In genomic region chr2L:7596862-7597261, dm6 we compare ENCODE assay signal across 1 fruit fly cellular context.
TF ChIP-seq lines count a peak whose summit lies in the region.

No protein-coding gene starts in this region.

TF ChIP-seq in whole organism, embryonic, 481 proteins besides CTCF, POLR2A, EP300 and RAD21 (continued from another document and continues in another):
- TF ChIP-seq CG10565 (GFP tag; optimal IDR thresholded peaks at IDR 0.05; lab: Kevin White, UChicago) (peak; percentile 75), inv (GFP tag; IDR thresholded peaks at IDR 0.05; lab: Robert Waterston, UW; ENCODE audit: partially characterized antibody) (no peak), CG30020 (tag; optimal IDR thresholded peaks at IDR 0.05; lab: Kevin White, UChicago) (peak; percentile 52), wor (GFP tag; IDR thresholded peaks at IDR 0.05; lab: Robert Waterston, UW) (peak; percentile 85), CG18764 (GFP tag; optimal IDR thresholded peaks at IDR 0.05; lab: Kevin White, UChicago) (peak; percentile 74), CG4282 (GFP tag; optimal IDR thresholded peaks at IDR 0.05; lab: Kevin White, UChicago) (peak; percentile 48), Opbp (GFP tag; IDR thresholded peaks at IDR 0.05; lab: Robert Waterston, UW; ENCODE audit: partially characterized antibody) (no peak), CG10654 (GFP tag; optimal IDR thresholded peaks at IDR 0.05; lab: Kevin White, UChicago) (peak; percentile 76), CG5180 (GFP tag; optimal IDR thresholded peaks at IDR 0.05; lab: Kevin White, UChicago) (peak; percentile 67), unc-4 (GFP tag; IDR thresholded peaks at IDR 0.05; lab: Robert Waterston, UW; ENCODE audit: partially characterized antibody) (no peak), NfI (GFP tag; optimal IDR thresholded peaks at IDR 0.05; lab: Kevin White, UChicago) (peak; percentile 52), Bgb (GFP tag; IDR thresholded peaks at IDR 0.05; lab: Robert Waterston, UW; ENCODE audit: partially characterized antibody) (no peak), CG18262 (tag; optimal IDR thresholded peaks at IDR 0.05; lab: Kevin White, UChicago) (peak; percentile 92), CG4617 (GFP tag; optimal IDR thresholded peaks at IDR 0.05; lab: Kevin White, UChicago; ENCODE audit: borderline replicate concordance) (peak; percentile 24), hb (GFP tag; IDR thresholded peaks at IDR 0.05; lab: Robert Waterston, UW; ENCODE audit: partially characterized antibody) (no peak), salm (tag; optimal IDR thresholded peaks at IDR 0.05; lab: Kevin White, UChicago) (peak; percentile 73), Tbp (GFP tag; optimal IDR thresholded peaks at IDR 0.05; lab: Kevin White, UChicago) (no peak), odd (GFP tag; optimal IDR thresholded peaks at IDR 0.05; lab: Kevin White, UChicago) (peak; percentile 66), E2f2 (GFP tag; IDR thresholded peaks at IDR 0.05; lab: Robert Waterston, UW) (peak; percentile 63), stwl (tag; optimal IDR thresholded peaks at IDR 0.05; lab: Kevin White, UChicago) (peak; percentile 43), CG1603 (tag; optimal IDR thresholded peaks at IDR 0.05; lab: Kevin White, UChicago) (peak; percentile 92), CG10543 (GFP tag; optimal IDR thresholded peaks at IDR 0.05; lab: Kevin White, UChicago) (peak; percentile 5), da (GFP tag; optimal IDR thresholded peaks at IDR 0.05; lab: Kevin White, UChicago) (no peak), jigr1 (GFP tag; IDR thresholded peaks at IDR 0.05; lab: Robert Waterston, UW) (no peak), CG12155 (GFP tag; optimal IDR thresholded peaks at IDR 0.05; lab: Kevin White, UChicago) (peak; percentile 60), eve (GFP tag; optimal IDR thresholded peaks at IDR 0.05; lab: Kevin White, UChicago) (peak; percentile 32 to 96), Usf (GFP tag; optimal IDR thresholded peaks at IDR 0.05; lab: Kevin White, UChicago) (peak; percentile 46), mirr (GFP tag; optimal IDR thresholded peaks at IDR 0.05; lab: Kevin White, UChicago) (no peak), CG15011 (GFP tag; optimal IDR thresholded peaks at IDR 0.05; lab: Kevin White, UChicago) (peak; percentile 38), Hr78 (GFP tag; optimal IDR thresholded peaks at IDR 0.05; lab: Kevin White, UChicago) (peak in 1 of 2 experiments; percentile 86), nom (GFP tag; optimal IDR thresholded peaks at IDR 0.05; lab: Kevin White, UChicago) (no peak), Hr39 (optimal IDR thresholded peaks at IDR 0.05; lab: Kevin White, UChicago) (no peak), Sry-β (GFP tag; optimal IDR thresholded peaks at IDR 0.05; lab: Kevin White, UChicago) (peak; percentile 2), CG2678 (tag; optimal IDR thresholded peaks at IDR 0.05; lab: Kevin White, UChicago) (peak; percentile 86), Vsx1 (GFP tag; optimal IDR thresholded peaks at IDR 0.05; lab: Kevin White, UChicago) (peak; percentile 70), CG17612 (GFP tag; IDR thresholded peaks at IDR 0.05; lab: Robert Waterston, UW) (peak; percentile 19; the same call in 1 of the 2 replicates), CG9797 (GFP tag; optimal IDR thresholded peaks at IDR 0.05; lab: Kevin White, UChicago) (peak; percentile 1), Drgx (GFP tag; IDR thresholded peaks at IDR 0.05; lab: Robert Waterston, UW) (peak; percentile 47), CG3726 (GFP tag; IDR thresholded peaks at IDR 0.05; lab: Robert Waterston, UW) (peak; percentile 70; the same call in 2 of the 3 replicates), Six4 (GFP tag; optimal IDR thresholded peaks at IDR 0.05; lab: Kevin White, UChicago) (peak; percentile 81), nau (GFP tag; optimal IDR thresholded peaks at IDR 0.05; lab: Kevin White, UChicago) (peak; percentile 68), gcm2 (GFP tag; optimal IDR thresholded peaks at IDR 0.05; lab: Kevin White, UChicago) (peak; percentile 84), Deaf1 (tag; optimal IDR thresholded peaks at IDR 0.05; lab: Kevin White, UChicago) (peak; percentile 23), CG8359 (GFP tag; optimal IDR thresholded peaks at IDR 0.05; lab: Kevin White, UChicago; ENCODE audit: borderline replicate concordance) (peak; percentile 85), CG13287 (GFP tag; IDR thresholded peaks at IDR 0.05; lab: Robert Waterston, UW; ENCODE audit: partially characterized antibody) (no peak), dm (GFP tag; optimal IDR thresholded peaks at IDR 0.05; lab: Kevin White, UChicago) (peak; percentile 50), kay (GFP tag; optimal IDR thresholded peaks at IDR 0.05; lab: Kevin White, UChicago) (peak; percentile 49), Xrp1 (GFP tag; IDR thresholded peaks at IDR 0.05; lab: Robert Waterston, UW) (peak; percentile 96), Lhr (GFP tag; optimal IDR thresholded peaks at IDR 0.05; lab: Kevin White, UChicago) (peak; percentile 80), CG34224 (GFP tag; IDR thresholded peaks at IDR 0.05; lab: Robert Waterston, UW; ENCODE audit: partially characterized antibody) (no peak), CG8388 (GFP tag; optimal IDR thresholded peaks at IDR 0.05; lab: Kevin White, UChicago) (peak; percentile 88), tup (GFP tag; optimal IDR thresholded peaks at IDR 0.05; lab: Kevin White, UChicago) (peak; percentile 82), D19B (GFP tag; optimal IDR thresholded peaks at IDR 0.05; lab: Kevin White, UChicago) (no peak), usp (GFP tag; optimal IDR thresholded peaks at IDR 0.05; lab: Kevin White, UChicago) (no peak), Dip2 (GFP tag; IDR thresholded peaks at IDR 0.05; lab: Robert Waterston, UW) (no peak), abd-A (tag; optimal IDR thresholded peaks at IDR 0.05; lab: Kevin White, UChicago) (no peak), Eip74EF (GFP tag; optimal IDR thresholded peaks at IDR 0.05; lab: Kevin White, UChicago) (peak in 1 of 2 experiments; percentile 86), tgo (GFP tag; IDR thresholded peaks at IDR 0.05; lab: Robert Waterston, UW) (peak; percentile 69; the same call in 2 of the 3 replicates), sisA (GFP tag; IDR thresholded peaks at IDR 0.05; lab: Robert Waterston, UW) (peak; percentile 84), HLH3B (GFP tag; IDR thresholded peaks at IDR 0.05; lab: Robert Waterston, UW) (peak; percentile 82), HLH54F (GFP tag; optimal IDR thresholded peaks at IDR 0.05; lab: Kevin White, UChicago) (peak; percentile 45), CG32772 (GFP tag; IDR thresholded peaks at IDR 0.05; lab: Robert Waterston, UW) (peak; percentile 88), HmgD (GFP tag; optimal IDR thresholded peaks at IDR 0.05; lab: Kevin White, UChicago) (no peak), gce (GFP tag; IDR thresholded peaks at IDR 0.05; lab: Robert Waterston, UW) (peak; percentile 86), Doc2 (GFP tag; IDR thresholded peaks at IDR 0.05; lab: Robert Waterston, UW) (no peak), CG10462 (GFP tag; optimal IDR thresholded peaks at IDR 0.05; lab: Kevin White, UChicago) (peak; percentile 83), CG31388 (GFP tag; optimal IDR thresholded peaks at IDR 0.05; lab: Kevin White, UChicago) (peak; percentile 77), Sox102F (GFP tag; optimal IDR thresholded peaks at IDR 0.05; lab: Kevin White, UChicago) (peak; percentile 94), dan (GFP tag; IDR thresholded peaks at IDR 0.05; lab: Robert Waterston, UW) (peak; percentile 87), Nf-YC (tag; optimal IDR thresholded peaks at IDR 0.05; lab: Kevin White, UChicago) (no peak), Ptx1 (GFP tag; IDR thresholded peaks at IDR 0.05; lab: Robert Waterston, UW) (peak; percentile 80), tll (GFP tag; optimal IDR thresholded peaks at IDR 0.05; lab: Kevin White, UChicago) (peak in 1 of 2 experiments; percentile 39), pan (optimal IDR thresholded peaks at IDR 0.05; lab: Kevin White, UChicago) (no peak), pan (GFP tag; optimal IDR thresholded peaks at IDR 0.05 in 1 of 2, IDR thresholded peaks at IDR 0.05 in 1 of 2) (peak in 1 of 2 experiments; percentile 79), CG17186 (GFP tag; optimal IDR thresholded peaks at IDR 0.05; lab: Kevin White, UChicago) (peak; percentile 75), klu (GFP tag; IDR thresholded peaks at IDR 0.05; lab: Robert Waterston, UW) (no peak), lilli (GFP tag; optimal IDR thresholded peaks at IDR 0.05; lab: Kevin White, UChicago) (peak; percentile 66), CG10147 (GFP tag; optimal IDR thresholded peaks at IDR 0.05; lab: Kevin White, UChicago) (peak; percentile 34), sens (GFP tag; lab: Kevin White, UChicago) (peak; percentile 99), CG43689 (GFP tag; IDR thresholded peaks at IDR 0.05; lab: Robert Waterston, UW) (no peak), hth (optimal IDR thresholded peaks at IDR 0.05; lab: Kevin White, UChicago) (no peak), gt (GFP tag; IDR thresholded peaks at IDR 0.05; lab: Robert Waterston, UW) (peak; percentile 84), Ssrp (tag; optimal IDR thresholded peaks at IDR 0.05; lab: Kevin White, UChicago) (peak; percentile 92), Atf-2 (GFP tag; optimal IDR thresholded peaks at IDR 0.05; lab: Kevin White, UChicago) (peak; percentile 85), schlank (tag; optimal IDR thresholded peaks at IDR 0.05; lab: Kevin White, UChicago) (no peak), CG9215 (GFP tag; IDR thresholded peaks at IDR 0.05; lab: Robert Waterston, UW) (peak; percentile 31), Bteb2 (GFP tag; optimal IDR thresholded peaks at IDR 0.05; lab: Kevin White, UChicago) (peak; percentile 61), ewg (GFP tag; optimal IDR thresholded peaks at IDR 0.05; lab: Kevin White, UChicago) (peak; percentile 81), tna (GFP tag; IDR thresholded peaks at IDR 0.05; lab: Robert Waterston, UW; ENCODE audit: partially characterized antibody) (no peak), CG10321 (GFP tag; IDR thresholded peaks at IDR 0.05; lab: Robert Waterston, UW) (no peak), h (optimal IDR thresholded peaks at IDR 0.05; lab: Kevin White, UChicago) (no peak), CG9437 (GFP tag; optimal IDR thresholded peaks at IDR 0.05; lab: Kevin White, UChicago) (peak; percentile 54), CG1647 (GFP tag; optimal IDR thresholded peaks at IDR 0.05; lab: Kevin White, UChicago) (peak; percentile 77), chn (GFP tag; optimal IDR thresholded peaks at IDR 0.05; lab: Kevin White, UChicago) (peak; percentile 88), Dek (tag; optimal IDR thresholded peaks at IDR 0.05; lab: Kevin White, UChicago) (no peak), lmd (GFP tag; IDR thresholded peaks at IDR 0.05; lab: Robert Waterston, UW) (peak; percentile 81), sc (optimal IDR thresholded peaks at IDR 0.05; lab: Kevin White, UChicago) (no peak), sc (GFP tag; optimal IDR thresholded peaks at IDR 0.05; lab: Kevin White, UChicago) (peak; percentile 77), CG11093 (GFP tag; IDR thresholded peaks at IDR 0.05; lab: Robert Waterston, UW) (peak; percentile 77), Scr (GFP tag; IDR thresholded peaks at IDR 0.05; lab: Robert Waterston, UW; ENCODE audit: partially characterized antibody) (no peak), Ravus (GFP tag; IDR thresholded peaks at IDR 0.05; lab: Robert Waterston, UW) (no peak), az2 (GFP tag; optimal IDR thresholded peaks at IDR 0.05; lab: Kevin White, UChicago) (peak; percentile 92), vfl (GFP tag; optimal IDR thresholded peaks at IDR 0.05; lab: Kevin White, UChicago) (peak; percentile 4), Hr3 (GFP tag; optimal IDR thresholded peaks at IDR 0.05; lab: Kevin White, UChicago) (peak; percentile 71), CG4360 (GFP tag; IDR thresholded peaks at IDR 0.05; lab: Robert Waterston, UW) (peak; percentile 69), CG10267 (tag; optimal IDR thresholded peaks at IDR 0.05; lab: Kevin White, UChicago) (peak; percentile 84), CG7963 (GFP tag; IDR thresholded peaks at IDR 0.05; lab: Robert Waterston, UW; ENCODE audit: partially characterized antibody) (no peak), Rfx (GFP tag; IDR thresholded peaks at IDR 0.05; lab: Robert Waterston, UW) (no peak), CG15073 (GFP tag; optimal IDR thresholded peaks at IDR 0.05; lab: Kevin White, UChicago) (peak; percentile 28), zfh1 (GFP tag; IDR thresholded peaks at IDR 0.05; lab: Robert Waterston, UW) (peak; percentile 97), CG17568 (GFP tag; optimal IDR thresholded peaks at IDR 0.05; lab: Kevin White, UChicago) (peak; percentile 23), her (GFP tag; optimal IDR thresholded peaks at IDR 0.05; lab: Kevin White, UChicago) (peak; percentile 17), CG15696 (tag; optimal IDR thresholded peaks at IDR 0.05; lab: Kevin White, UChicago) (peak; percentile 93), slou (GFP tag; optimal IDR thresholded peaks at IDR 0.05; lab: Kevin White, UChicago) (peak; percentile 20), CG17912 (GFP tag; optimal IDR thresholded peaks at IDR 0.05; lab: Kevin White, UChicago) (no peak), CG16863 (GFP tag; optimal IDR thresholded peaks at IDR 0.05; lab: Kevin White, UChicago) (peak; percentile 84), zfh2 (GFP tag; optimal IDR thresholded peaks at IDR 0.05; lab: Kevin White, UChicago) (no peak), otp (GFP tag; IDR thresholded peaks at IDR 0.05; lab: Robert Waterston, UW) (peak; percentile 94), Sry-δ (GFP tag; optimal IDR thresholded peaks at IDR 0.05; lab: Kevin White, UChicago) (peak; percentile 42), D (optimal IDR thresholded peaks at IDR 0.05; lab: Kevin White, UChicago) (no peak), D (GFP tag; optimal IDR thresholded peaks at IDR 0.05; lab: Kevin White, UChicago) (peak; percentile 94), CG13296 (GFP tag; optimal IDR thresholded peaks at IDR 0.05; lab: Kevin White, UChicago) (no peak), CG12659 (GFP tag; optimal IDR thresholded peaks at IDR 0.05; lab: Kevin White, UChicago) (peak; percentile 53), CG12071 (GFP tag; optimal IDR thresholded peaks at IDR 0.05; lab: Kevin White, UChicago) (peak; percentile 40), CG7839 (tag; optimal IDR thresholded peaks at IDR 0.05; lab: Kevin White, UChicago) (peak; percentile 87), CG12299 (tag; optimal IDR thresholded peaks at IDR 0.05; lab: Kevin White, UChicago) (peak; percentile 56), CG6272 (GFP tag; IDR thresholded peaks at IDR 0.05; lab: Robert Waterston, UW) (peak; percentile 79), Hr51 (GFP tag; optimal IDR thresholded peaks at IDR 0.05; lab: Kevin White, UChicago) (peak; percentile 42 to 78), CG11085 (GFP tag; IDR thresholded peaks at IDR 0.05; lab: Robert Waterston, UW) (no peak), CG3281 (GFP tag; optimal IDR thresholded peaks at IDR 0.05; lab: Kevin White, UChicago) (no peak), danr (GFP tag; IDR thresholded peaks at IDR 0.05; lab: Robert Waterston, UW) (peak; percentile 55; the same call in 1 of the 2 replicates), fu2 (GFP tag; optimal IDR thresholded peaks at IDR 0.05; lab: Kevin White, UChicago) (no peak)
